Worm (Caenorhabditis elegans) whole organism, L4 larva: ENCODE results near the gene gana-1.

Source experiments
- F10B5.3 ChIP-seq: sonication (generic microtip); optimal IDR thresholded peaks from 2 replicates; lab custom pipeline; 2016; ENCODE audit warnings: mild to moderate bottlenecking, missing genetic modification characterization, missing compliant biosample characterization
- aly-2 ChIP-seq: sonication (generic microtip); optimal IDR thresholded peaks from 2 replicates; lab custom pipeline; 2018; ENCODE audit warnings: missing biosample characterization, missing genetic modification characterization
- lsy-2 ChIP-seq, 2 experiments: fragments of 150-350 bp in 1 of 2; sonication (generic microtip) in 1 of 2; optimal IDR thresholded peaks; 2 replicates each; lab custom pipeline; 2014 to 2017; ENCODE audit warnings: missing biosample characterization in 2 of 2, missing genetic modification characterization in 2 of 2
- mxl-3 ChIP-seq: fragments of 200-800 bp; sonication (Bioruptor generic); optimal IDR thresholded peaks from 2 replicates; lab custom pipeline; 2018; ENCODE audit warnings: mild to moderate bottlenecking, missing genetic modification characterization, missing compliant biosample characterization
- nhr-28 ChIP-seq: fragments of 150-350 bp; optimal IDR thresholded peaks from 2 replicates; lab custom pipeline; 2014; ENCODE audit warnings: missing biosample characterization, missing genetic modification characterization
- nhr-76 ChIP-seq: fragments of 150-350 bp; optimal IDR thresholded peaks from 2 replicates; lab custom pipeline; 2014; ENCODE audit warnings: missing biosample characterization, missing genetic modification characterization
- zag-1 ChIP-seq: fragments of 150-350 bp; optimal IDR thresholded peaks from 2 replicates; lab custom pipeline; 2014; ENCODE audit warnings: missing biosample characterization, missing genetic modification characterization

ce11 chrV:12111452-12111851, 24.4 kb downstream of the gana-1 start, which contains the start of gene lhpp-1:
- TF ChIP-seq F10B5.3 (tag; lab: Kevin White, UChicago): no peak
- peak; percentile 46 for TF ChIP-seq nhr-28 (tag; lab: Kevin White, UChicago)
- no peak for TF ChIP-seq zag-1 (tag; lab: Kevin White, UChicago)
- TF ChIP-seq lsy-2 (tag; optimal IDR thresholded peaks at IDR 0.05; lab: Kevin White, UChicago): no peak
- no peak for TF ChIP-seq aly-2 (tag; lab: Kevin White, UChicago)
- TF ChIP-seq mxl-3 (GFP tag; lab: Kevin White, UChicago): no peak
- no peak for TF ChIP-seq nhr-76
